Worm (Caenorhabditis elegans) whole organism, L4 larva: Measurements from ENCODE around the gene hbl-1.

Source experiments
- F10B5.3 ChIP-seq: sonication (generic microtip); optimal IDR thresholded peaks from 2 replicates; lab custom pipeline; 2016; ENCODE audit warnings: mild to moderate bottlenecking, missing genetic modification characterization, missing compliant biosample characterization
- F37D6.2 ChIP-seq: sonication (generic microtip); optimal IDR thresholded peaks from 2 replicates; lab custom pipeline; 2016; ENCODE audit warnings: mild to moderate bottlenecking, missing genetic modification characterization, missing compliant biosample characterization
- T26A8.4 ChIP-seq: fragments of 200-800 bp; sonication (Bioruptor generic); IDR thresholded peaks from 2 replicates; pipeline ENCODE4 v1.3.6; 2022; ENCODE audit warnings: missing genetic modification characterization, missing compliant biosample characterization
- Y5F2A.4 ChIP-seq: fragments of 200-800 bp; sonication (Bioruptor generic); optimal IDR thresholded peaks from 2 replicates; lab custom pipeline; 2018; ENCODE audit warnings: mild to moderate bottlenecking, missing genetic modification characterization, missing compliant biosample characterization
- ZK337.2 ChIP-seq: fragments of 200-800 bp; sonication (Bioruptor generic); IDR thresholded peaks from 2 replicates; pipeline ENCODE4 v1.3.6; 2022; ENCODE audit warnings: missing genetic modification reagents, missing genetic modification characterization, missing compliant biosample characterization
- aha-1 ChIP-seq: fragments of 150-350 bp; peaks from one replicate; lab custom pipeline; 2014; ENCODE audit warnings: missing biosample characterization, missing genetic modification characterization
- arid-1 ChIP-seq: fragments of 200-800 bp; sonication (Bioruptor generic); conservative IDR thresholded peaks from 2 replicates; pipeline ENCODE4 v1.3.6; 2022; ENCODE audit warnings: missing genetic modification reagents, missing genetic modification characterization, missing compliant biosample characterization
- ceh-20 ChIP-seq: fragments of 200-800 bp; sonication (Bioruptor generic); IDR thresholded peaks from 2 replicates; pipeline ENCODE4 v1.3.6; 2022; ENCODE audit warnings: missing genetic modification reagents, missing genetic modification characterization, missing compliant biosample characterization
- ceh-32 ChIP-seq: sonication (generic microtip); optimal IDR thresholded peaks from 2 replicates; lab custom pipeline; 2016; ENCODE audit warnings: mild to moderate bottlenecking, missing genetic modification characterization, missing compliant biosample characterization; ENCODE audit not compliant: poor library complexity
- ceh-44 ChIP-seq: fragments of 200-800 bp; sonication (Bioruptor generic); IDR thresholded peaks from 2 replicates; pipeline ENCODE4 v1.3.6; 2022; ENCODE audit warnings: missing genetic modification reagents, missing genetic modification characterization, missing compliant biosample characterization
- ceh-82 ChIP-seq: sonication (generic microtip); optimal IDR thresholded peaks from 2 replicates; lab custom pipeline; 2017; ENCODE audit warnings: missing biosample characterization, missing genetic modification characterization
- ces-1 ChIP-seq: fragments of 150-350 bp; sonication (generic microtip); optimal IDR thresholded peaks from 4 replicates; lab custom pipeline; 2014; ENCODE audit warnings: missing biosample characterization, missing genetic modification reagents, missing genetic modification characterization
- ctbp-1 ChIP-seq: fragments of 200-800 bp; sonication (Bioruptor generic); IDR thresholded peaks from 2 replicates; pipeline ENCODE4 v1.3.6; 2022; ENCODE audit warnings: missing genetic modification reagents, missing genetic modification characterization, missing compliant biosample characterization
- daf-16 ChIP-seq, 3 experiments: sonication (generic microtip); optimal IDR thresholded peaks; 2 replicates each; lab custom pipeline; 2016 to 2017; ENCODE audit warnings: missing genetic modification characterization in 3 of 3, missing genetic modification reagents in 3 of 3, mild to moderate bottlenecking in 2 of 3, missing compliant biosample characterization in 2 of 3, missing biosample characterization in 1 of 3, moderate library complexity in 1 of 3
- daf-19 ChIP-seq: fragments of 200-800 bp; sonication (Bioruptor generic); conservative IDR thresholded peaks from 2 replicates; pipeline ENCODE4 v1.3.6; 2022; ENCODE audit warnings: missing genetic modification characterization, missing compliant biosample characterization
- dmd-9 ChIP-seq: fragments of 200-800 bp; sonication (Bioruptor generic); IDR thresholded peaks from 2 replicates; pipeline ENCODE4 v1.3.6; 2022; ENCODE audit warnings: missing genetic modification reagents, missing genetic modification characterization, missing compliant biosample characterization
- egl-27 ChIP-seq: sonication (generic microtip); optimal IDR thresholded peaks from 3 replicates; lab custom pipeline; 2017; ENCODE audit warnings: missing biosample characterization, missing genetic modification reagents, missing genetic modification characterization
- fos-1 ChIP-seq: fragments of 150-350 bp; optimal IDR thresholded peaks from 2 replicates; lab custom pipeline; 2014; ENCODE audit warnings: missing biosample characterization, missing genetic modification characterization
- gei-8 ChIP-seq: fragments of 200-800 bp; sonication (Bioruptor generic); optimal IDR thresholded peaks from 2 replicates; lab custom pipeline; 2018; ENCODE audit warnings: mild to moderate bottlenecking, missing genetic modification characterization, missing compliant biosample characterization
- hlh-11 ChIP-seq: fragments of 200-800 bp; sonication (Bioruptor generic); optimal IDR thresholded peaks from 2 replicates; lab custom pipeline; 2018; ENCODE audit warnings: mild to moderate bottlenecking, missing genetic modification characterization, missing compliant biosample characterization
- hlh-30 ChIP-seq: sonication (generic microtip); optimal IDR thresholded peaks from 2 replicates; lab custom pipeline; 2017; ENCODE audit warnings: antibody characterized with exemption, mild to moderate bottlenecking, missing genetic modification characterization, missing compliant biosample characterization; ENCODE audit not compliant: insufficient read depth
- hmg-1.1 ChIP-seq: fragments of 200-800 bp; sonication (Bioruptor generic); IDR thresholded peaks from 2 replicates; pipeline ENCODE4 v1.3.6; 2022; ENCODE audit warnings: missing genetic modification reagents, missing genetic modification characterization, missing compliant biosample characterization
- lin-1 ChIP-seq: fragments of 200-800 bp; sonication (Bioruptor generic); IDR thresholded peaks from 2 replicates; pipeline ENCODE4 v1.3.6; 2022; ENCODE audit warnings: missing genetic modification reagents, missing genetic modification characterization, missing compliant biosample characterization
- lin-29 ChIP-seq: fragments of 200-800 bp; sonication (Bioruptor generic); IDR thresholded peaks from 2 replicates; pipeline ENCODE4 v1.3.6; 2022; ENCODE audit warnings: missing genetic modification reagents, missing genetic modification characterization, missing compliant biosample characterization
- lin-39 ChIP-seq: fragments of 150-350 bp; optimal IDR thresholded peaks from 2 replicates; lab custom pipeline; 2014; ENCODE audit warnings: missing biosample characterization, missing genetic modification reagents, missing genetic modification characterization
- lir-3 ChIP-seq: sonication (generic microtip); optimal IDR thresholded peaks from 2 replicates; lab custom pipeline; 2016; ENCODE audit warnings: mild to moderate bottlenecking, missing genetic modification characterization, missing compliant biosample characterization
- lsy-2 ChIP-seq, 2 experiments: fragments of 150-350 bp in 1 of 2; sonication (generic microtip) in 1 of 2; optimal IDR thresholded peaks; 2 replicates each; lab custom pipeline; 2014 to 2017; ENCODE audit warnings: missing biosample characterization in 2 of 2, missing genetic modification characterization in 2 of 2
- madf-9 ChIP-seq: fragments of 200-800 bp; sonication (Bioruptor generic); conservative IDR thresholded peaks from 2 replicates; pipeline ENCODE4 v1.3.6; 2022; ENCODE audit warnings: missing genetic modification reagents, missing genetic modification characterization, missing compliant biosample characterization
- mep-1 ChIP-seq: fragments of 150-350 bp; sonication (generic microtip); optimal IDR thresholded peaks from 3 replicates; lab custom pipeline; 2014; ENCODE audit warnings: missing biosample characterization, missing genetic modification characterization
- mxl-2 ChIP-seq: fragments of 200-800 bp; sonication (Bioruptor generic); conservative IDR thresholded peaks from 2 replicates; pipeline ENCODE4 v1.3.6; 2022; ENCODE audit warnings: missing genetic modification reagents, missing genetic modification characterization, missing compliant biosample characterization
- mxl-3 ChIP-seq: fragments of 200-800 bp; sonication (Bioruptor generic); optimal IDR thresholded peaks from 2 replicates; lab custom pipeline; 2018; ENCODE audit warnings: mild to moderate bottlenecking, missing genetic modification characterization, missing compliant biosample characterization
- nhr-102 ChIP-seq: sonication (generic microtip); optimal IDR thresholded peaks from 2 replicates; lab custom pipeline; 2016; ENCODE audit warnings: mild to moderate bottlenecking, missing genetic modification characterization, moderate library complexity, missing compliant biosample characterization
- nhr-111 ChIP-seq: fragments of 200-800 bp; sonication (Bioruptor generic); optimal IDR thresholded peaks from 2 replicates; lab custom pipeline; 2018; ENCODE audit warnings: mild to moderate bottlenecking, missing genetic modification characterization, missing compliant biosample characterization
- nhr-237 ChIP-seq: sonication (generic microtip); optimal IDR thresholded peaks from 2 replicates; lab custom pipeline; 2017; ENCODE audit warnings: missing biosample characterization, missing genetic modification characterization
- nhr-25 ChIP-seq: sonication (generic microtip); optimal IDR thresholded peaks from 2 replicates; lab custom pipeline; 2017; ENCODE audit warnings: missing genetic modification characterization, mild to moderate bottlenecking, missing compliant biosample characterization, antibody characterized with exemption, moderate library complexity, borderline replicate concordance; ENCODE audit not compliant: insufficient read depth
- nhr-41 ChIP-seq: fragments of 200-800 bp; sonication (Bioruptor generic); IDR thresholded peaks from 2 replicates; pipeline ENCODE4 v1.3.6; 2022; ENCODE audit warnings: missing genetic modification reagents, missing genetic modification characterization, missing compliant biosample characterization
- nhr-42 ChIP-seq: fragments of 200-800 bp; sonication (Bioruptor generic); IDR thresholded peaks from 2 replicates; pipeline ENCODE4 v1.3.6; 2022; ENCODE audit warnings: missing genetic modification characterization, missing compliant biosample characterization
- nhr-48 ChIP-seq: sonication (generic microtip); optimal IDR thresholded peaks from 2 replicates; lab custom pipeline; 2016; ENCODE audit warnings: mild to moderate bottlenecking, missing genetic modification characterization, missing compliant biosample characterization
- nhr-77 ChIP-seq: fragments of 150-350 bp; optimal IDR thresholded peaks from 2 replicates; lab custom pipeline; 2014; ENCODE audit warnings: missing biosample characterization, missing genetic modification characterization
- rbr-2 ChIP-seq: sonication (generic microtip); optimal IDR thresholded peaks from 2 replicates; lab custom pipeline; 2016; ENCODE audit warnings: missing genotype, missing genetic modification characterization, missing compliant biosample characterization
- saeg-2 ChIP-seq: fragments of 200-800 bp; sonication (Bioruptor generic); IDR thresholded peaks from 2 replicates; pipeline ENCODE4 v1.3.6; 2022; ENCODE audit warnings: missing genetic modification reagents, missing genetic modification characterization, missing compliant biosample characterization
- set-16 ChIP-seq: fragments of 200-800 bp; sonication (Bioruptor generic); IDR thresholded peaks from 2 replicates; pipeline ENCODE4 v1.3.6; 2022; ENCODE audit warnings: missing genetic modification reagents, missing genetic modification characterization, missing compliant biosample characterization
- snpc-4 ChIP-seq: fragments of 150-350 bp; optimal IDR thresholded peaks from 2 replicates; lab custom pipeline; 2014; ENCODE audit warnings: missing biosample characterization, missing genetic modification characterization
- spr-3 ChIP-seq: fragments of 200-800 bp; sonication (Bioruptor generic); optimal IDR thresholded peaks from 2 replicates; lab custom pipeline; 2018; ENCODE audit warnings: mild to moderate bottlenecking, missing genetic modification characterization, missing compliant biosample characterization
- tag-97 ChIP-seq: fragments of 200-800 bp; sonication (Bioruptor generic); IDR thresholded peaks from 2 replicates; pipeline ENCODE4 v1.3.6; 2022; ENCODE audit warnings: missing genetic modification characterization, missing compliant biosample characterization
- unc-62 ChIP-seq, 3 experiments: fragments of 150-350 bp in 1 of 3; sonication (generic microtip); optimal IDR thresholded peaks in 2 of 3; peaks in 1 of 3; 1 replicate in 1 of 3; 2 replicates in 2 of 3; lab custom pipeline; 2014 to 2017; ENCODE audit warnings: missing biosample characterization in 3 of 3, missing genetic modification characterization in 3 of 3, missing genetic modification reagents in 3 of 3, missing genotype in 1 of 3
- vab-7 ChIP-seq: fragments of 200-800 bp; sonication (Bioruptor generic); IDR thresholded peaks from 2 replicates; pipeline ENCODE4 v1.3.6; 2022; ENCODE audit warnings: missing genetic modification reagents, missing genetic modification characterization, missing compliant biosample characterization
- zag-1 ChIP-seq: fragments of 150-350 bp; optimal IDR thresholded peaks from 2 replicates; lab custom pipeline; 2014; ENCODE audit warnings: missing biosample characterization, missing genetic modification characterization

Gene hbl-1

DNA sequence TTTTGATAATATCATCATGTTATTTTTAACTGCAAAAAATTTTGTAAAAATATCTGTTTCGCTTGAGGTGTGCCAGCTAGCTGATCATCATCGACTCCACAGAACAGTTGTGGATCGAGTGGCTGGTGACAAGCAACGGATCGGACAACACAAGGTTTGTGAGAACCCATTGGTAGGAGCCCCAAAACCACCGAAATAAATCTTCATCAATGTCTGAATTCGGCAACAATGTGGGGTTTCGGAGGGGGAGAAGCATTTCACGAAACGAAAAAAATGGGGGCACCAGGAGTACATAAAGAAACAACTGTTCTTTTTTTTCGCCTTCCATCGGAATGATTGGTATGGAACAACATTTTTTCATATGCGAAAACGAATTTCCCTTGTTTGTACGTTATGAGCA lies 6.6 kb upstream of the hbl-1 start:
- TF ChIP-seq nhr-237 (tag; lab: Kevin White, UChicago) (no peak), lsy-2 (tag; optimal IDR thresholded peaks at IDR 0.05; lab: Kevin White, UChicago) (no peak), mxl-3 (no peak), spr-3 (GFP tag; lab: Kevin White, UChicago) (no peak), daf-19 (GFP tag; lab: Robert Waterston, UW) (0 out of 2 replicates have a peak, but pooled peaks have one; percentile 27), nhr-42 (no peak), madf-9 (no peak), daf-16 (GFP tag; optimal IDR thresholded peaks at IDR 0.05; lab: Kevin White, UChicago) (peak in 1 of 2 experiments; percentile 88), daf-16 (tag; optimal IDR thresholded peaks at IDR 0.05; lab: Kevin White, UChicago) (no peak), nhr-102 (no peak), nhr-41 (GFP tag; lab: Robert Waterston, UW) (no peak), ceh-44 (GFP tag; lab: Robert Waterston, UW) (no peak), arid-1 (GFP tag; lab: Robert Waterston, UW) (no peak), ces-1 (GFP tag; lab: Kevin White, UChicago) (no peak), lir-3 (tag; lab: Kevin White, UChicago) (no peak), T26A8.4 (GFP tag; lab: Robert Waterston, UW) (no peak), nhr-111 (GFP tag; lab: Kevin White, UChicago) (no peak), saeg-2 (no peak), aha-1 (tag; lab: Kevin White, UChicago) (no peak), ceh-32 (no peak), set-16 (no peak), nhr-77 (tag; lab: Kevin White, UChicago) (no peak), nhr-48 (tag; lab: Kevin White, UChicago) (no peak), Y5F2A.4 (GFP tag; lab: Kevin White, UChicago) (no peak), hlh-30 (no peak), unc-62 (GFP tag; optimal IDR thresholded peaks at IDR 0.05 in 1 of 2; lab: Kevin White, UChicago) (peak in 1 of 2 experiments; percentile 11), unc-62 (tag; optimal IDR thresholded peaks at IDR 0.05; lab: Kevin White, UChicago) (no peak), mxl-2 (no peak), zag-1 (tag; lab: Kevin White, UChicago) (no peak), snpc-4 (no peak), tag-97 (GFP tag; lab: Robert Waterston, UW) (no peak), hmg-1.1 (GFP tag; lab: Robert Waterston, UW) (no peak), egl-27 (tag; lab: Kevin White, UChicago) (no peak), ZK337.2 (GFP tag; lab: Robert Waterston, UW) (no peak), hlh-11 (tag; lab: Kevin White, UChicago) (peak; percentile 44), lin-29 (GFP tag; lab: Robert Waterston, UW) (no peak), ceh-20 (GFP tag; lab: Robert Waterston, UW) (no peak)

DNA sequence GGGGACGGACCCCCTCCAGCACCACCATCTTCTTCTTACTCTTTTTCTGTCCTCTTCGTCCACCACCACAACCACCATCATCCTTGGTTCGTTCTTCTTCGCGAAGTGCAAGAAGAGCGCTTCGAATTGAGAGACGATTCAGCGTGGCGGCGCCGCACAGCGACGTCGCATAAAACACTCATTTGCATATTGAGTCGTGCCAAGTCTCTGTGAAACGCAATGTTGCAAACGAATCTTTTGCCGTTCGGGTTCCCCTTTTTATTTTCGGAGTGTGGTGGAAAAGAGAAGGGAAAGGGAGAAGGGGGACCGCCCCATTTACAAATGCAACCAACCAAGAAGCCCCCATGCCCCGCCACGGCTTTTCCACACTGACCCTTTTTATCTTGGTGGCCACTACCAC lies 5.6 kb upstream of the hbl-1 start:
- TF ChIP-seq ctbp-1 (GFP tag; lab: Robert Waterston, UW) (0 out of 2 replicates have a peak, but pooled peaks have one; percentile 7), fos-1 (tag; lab: Kevin White, UChicago) (no peak), ceh-82 (tag; lab: Kevin White, UChicago) (no peak), dmd-9 (no peak), F37D6.2 (tag; lab: Kevin White, UChicago) (peak; percentile 29), set-16 (peak; percentile 63), vab-7 (GFP tag; lab: Robert Waterston, UW) (peak; percentile 55), hlh-11 (tag; lab: Kevin White, UChicago) (peak; percentile 3), nhr-25 (no peak), hlh-30 (no peak), lin-1 (GFP tag; lab: Robert Waterston, UW) (no peak), ZK337.2 (GFP tag; lab: Robert Waterston, UW) (no peak), F10B5.3 (no peak), rbr-2 (peak; percentile 38), hmg-1.1 (GFP tag; lab: Robert Waterston, UW) (peak; percentile 52), lsy-2 (tag; optimal IDR thresholded peaks at IDR 0.05; lab: Kevin White, UChicago) (peak in 1 of 2 experiments; percentile 34), nhr-102 (no peak), gei-8 (GFP tag; lab: Kevin White, UChicago) (no peak), mep-1 (tag; lab: Kevin White, UChicago) (peak; percentile 31), saeg-2 (0 out of 2 replicates have a peak, but pooled peaks have one; percentile 20), lin-39 (tag; lab: Kevin White, UChicago) (no peak)
